Worm (Caenorhabditis elegans) whole organism, early embryonic: ENCODE measurements around the gene hrpl-1.

Experiments
- F13C5.2 ChIP-seq: sonication (generic microtip); optimal IDR thresholded peaks from 2 replicates; lab custom pipeline; 2017; ENCODE audit warnings: mild to moderate bottlenecking, missing genetic modification characterization, inconsistent platforms, missing compliant biosample characterization
- aly-1 ChIP-seq: sonication (generic microtip); optimal IDR thresholded peaks from 2 replicates; lab custom pipeline; 2016; ENCODE audit warnings: missing genetic modification characterization, missing compliant biosample characterization
- ama-1 ChIP-seq: fragments of 150-350 bp; optimal IDR thresholded peaks from 2 replicates; lab custom pipeline; 2014
- flt-1 ChIP-seq: fragments of 200-800 bp; sonication (Bioruptor generic); IDR thresholded peaks from 2 replicates; pipeline ENCODE4 v1.3.6; 2022; ENCODE audit warnings: missing genetic modification characterization, missing compliant biosample characterization
- hmbx-1 ChIP-seq: sonication (generic microtip); optimal IDR thresholded peaks from 2 replicates; lab custom pipeline; 2016; ENCODE audit warnings: mild to moderate bottlenecking, missing genetic modification characterization, missing compliant biosample characterization
- pes-1 ChIP-seq: fragments of 200-800 bp; sonication (Bioruptor generic); IDR thresholded peaks from 2 replicates; pipeline ENCODE4 v1.3.6; 2022; ENCODE audit warnings: missing genetic modification reagents, missing genetic modification characterization, missing compliant biosample characterization
- sea-1 ChIP-seq: fragments of 200-800 bp; sonication (Bioruptor generic); conservative IDR thresholded peaks from 2 replicates; pipeline ENCODE4 v1.3.6; 2022; ENCODE audit warnings: missing genetic modification characterization, missing compliant biosample characterization
- tbx-11 ChIP-seq: fragments of 200-800 bp; sonication (Bioruptor generic); IDR thresholded peaks from 2 replicates; pipeline ENCODE4 v1.3.6; 2022; ENCODE audit warnings: missing genetic modification characterization, missing compliant biosample characterization
- tbx-37 ChIP-seq: fragments of 200-800 bp; sonication (Bioruptor generic); conservative IDR thresholded peaks from 2 replicates; pipeline ENCODE4 v1.3.6; 2022; ENCODE audit warnings: missing genetic modification reagents, missing genetic modification characterization, missing compliant biosample characterization
- tra-4 ChIP-seq: sonication (generic microtip); optimal IDR thresholded peaks from 2 replicates; lab custom pipeline; 2017; ENCODE audit warnings: missing genetic modification characterization, missing compliant biosample characterization

DNA sequence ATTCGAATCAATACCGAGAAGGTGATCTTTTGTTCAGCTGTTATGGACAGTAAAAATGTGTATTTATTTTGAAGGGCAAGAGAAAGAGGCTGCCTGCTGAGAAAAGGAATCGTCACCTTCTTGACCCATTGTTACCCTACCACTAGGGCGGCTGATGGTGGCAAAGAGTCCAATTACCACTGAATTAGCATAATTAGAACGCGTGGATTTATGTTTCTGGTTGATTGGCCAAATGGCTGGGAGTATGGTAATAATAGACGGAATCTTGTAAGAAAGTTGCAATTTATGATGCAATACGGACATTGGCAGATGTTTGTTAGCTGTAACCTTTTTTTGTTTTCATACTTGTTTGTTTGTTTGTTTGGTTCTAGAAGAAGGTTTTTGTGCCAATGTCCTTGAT is 41.3 kb downstream of the hrpl-1 start:
- TF ChIP-seq F13C5.2 (tag; lab: Kevin White, UChicago) = no peak
- no peak for TF ChIP-seq aly-1
- no peak for TF ChIP-seq ama-1 (lab: Kevin White, UChicago)
- TF ChIP-seq sea-1 (GFP tag; lab: Robert Waterston, UW) = no peak
- no peak for TF ChIP-seq pes-1 (GFP tag; lab: Robert Waterston, UW)
- TF ChIP-seq tbx-37 (GFP tag; lab: Robert Waterston, UW) = no peak
- no peak for TF ChIP-seq hmbx-1 (tag; lab: Kevin White, UChicago)
- TF ChIP-seq flt-1 = no peak
- no peak for TF ChIP-seq tra-4
- TF ChIP-seq tbx-11 = no peak
